Worm (Caenorhabditis elegans): ENCODE measurements around the gene glb-11.

DNA sequence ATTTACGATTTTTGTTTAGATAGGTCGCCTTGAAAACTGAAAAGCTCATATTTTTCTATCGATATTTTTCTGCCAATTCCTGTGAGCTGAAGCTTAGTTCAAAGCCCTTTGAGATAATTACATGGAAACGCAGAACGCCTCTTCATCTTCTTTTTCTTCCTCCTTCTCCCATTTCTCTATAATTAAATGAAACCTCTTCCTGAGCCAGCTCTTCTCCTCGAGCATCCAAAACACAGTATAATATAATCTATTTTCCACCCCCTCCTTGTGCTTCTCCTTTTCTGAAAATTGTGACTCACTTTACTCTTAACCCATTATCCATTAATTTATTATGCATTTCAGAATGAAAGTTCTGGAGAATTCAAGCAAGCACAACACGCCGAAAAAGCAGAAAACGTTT lies 35.7 kb downstream of the glb-11 start, which contains the start of gene F37A8.5:
- TF ChIP-seq unc-62 (GFP tag; optimal IDR thresholded peaks at IDR 0.05), result no peak
- no peak for TF ChIP-seq snpc-4 (tag; optimal IDR thresholded peaks at IDR 0.05)
- TF ChIP-seq nhr-11 (tag; optimal IDR thresholded peaks at IDR 0.05), result no peak
- TF ChIP-seq alr-1 (tag; optimal IDR thresholded peaks at IDR 0.05), result no peak
- TF ChIP-seq fos-1 (tag; optimal IDR thresholded peaks at IDR 0.05), result no peak
- TF ChIP-seq nhr-77 (tag; optimal IDR thresholded peaks at IDR 0.05), result no peak
